Worm (Caenorhabditis elegans) whole organism, early embryonic: ENCODE measurements around the gene unc-68.

Experiments
- F13C5.2 ChIP-seq: sonication (generic microtip); optimal IDR thresholded peaks from 2 replicates; lab custom pipeline; 2017; ENCODE audit warnings: mild to moderate bottlenecking, missing genetic modification characterization, inconsistent platforms, missing compliant biosample characterization
- ama-1 ChIP-seq: fragments of 150-350 bp; optimal IDR thresholded peaks from 2 replicates; lab custom pipeline; 2014

ce11 chrV:6880623-6881022 lies 48.2 kb downstream of the unc-68 start:
- TF ChIP-seq F13C5.2 (tag; lab: Kevin White, UChicago) (peak; percentile 68), ama-1 (lab: Kevin White, UChicago) (no peak)
